Worm (Caenorhabditis elegans) whole organism, L4 larva: ENCODE measurements around the gene jkk-1.

Experiments
- D1046.2 ChIP-seq: fragments of 200-800 bp; sonication (Bioruptor generic); IDR thresholded peaks from 2 replicates; pipeline ENCODE4 v1.3.6; 2022; ENCODE audit warnings: missing genetic modification characterization, missing compliant biosample characterization
- F49E8.2 ChIP-seq: sonication (generic microtip); optimal IDR thresholded peaks from 2 replicates; lab custom pipeline; 2016; ENCODE audit warnings: missing compliant biosample characterization, mild to moderate bottlenecking, missing genetic modification characterization, borderline replicate concordance
- Y5F2A.4 ChIP-seq: fragments of 200-800 bp; sonication (Bioruptor generic); optimal IDR thresholded peaks from 2 replicates; lab custom pipeline; 2018; ENCODE audit warnings: mild to moderate bottlenecking, missing genetic modification characterization, missing compliant biosample characterization
- Y75B8A.6 ChIP-seq: fragments of 200-800 bp; sonication (Bioruptor generic); IDR thresholded peaks from 2 replicates; pipeline ENCODE4 v1.3.6; 2022; ENCODE audit warnings: missing genetic modification reagents, missing genetic modification characterization, missing compliant biosample characterization
- aha-1 ChIP-seq: fragments of 150-350 bp; peaks from one replicate; lab custom pipeline; 2014; ENCODE audit warnings: missing biosample characterization, missing genetic modification characterization
- aly-2 ChIP-seq: sonication (generic microtip); optimal IDR thresholded peaks from 2 replicates; lab custom pipeline; 2018; ENCODE audit warnings: missing biosample characterization, missing genetic modification characterization
- ceh-20 ChIP-seq: fragments of 200-800 bp; sonication (Bioruptor generic); IDR thresholded peaks from 2 replicates; pipeline ENCODE4 v1.3.6; 2022; ENCODE audit warnings: missing genetic modification reagents, missing genetic modification characterization, missing compliant biosample characterization
- ceh-28 ChIP-seq: fragments of 150-350 bp; optimal IDR thresholded peaks from 2 replicates; lab custom pipeline; 2014; ENCODE audit warnings: missing biosample characterization, missing genetic modification reagents, missing genetic modification characterization
- ctbp-1 ChIP-seq: fragments of 200-800 bp; sonication (Bioruptor generic); IDR thresholded peaks from 2 replicates; pipeline ENCODE4 v1.3.6; 2022; ENCODE audit warnings: missing genetic modification reagents, missing genetic modification characterization, missing compliant biosample characterization
- daf-12 ChIP-seq: fragments of 150-350 bp; optimal IDR thresholded peaks from 2 replicates; lab custom pipeline; 2014; ENCODE audit warnings: missing biosample characterization, missing genetic modification reagents, missing genetic modification characterization
- daf-16 ChIP-seq, 3 experiments: sonication (generic microtip); optimal IDR thresholded peaks; 2 replicates each; lab custom pipeline; 2016 to 2017; ENCODE audit warnings: missing genetic modification characterization in 3 of 3, missing genetic modification reagents in 3 of 3, mild to moderate bottlenecking in 2 of 3, missing compliant biosample characterization in 2 of 3, missing biosample characterization in 1 of 3, moderate library complexity in 1 of 3
- dmd-6 ChIP-seq: fragments of 200-800 bp; sonication (Bioruptor generic); IDR thresholded peaks from 2 replicates; pipeline ENCODE4 v1.3.6; 2022; ENCODE audit warnings: missing genetic modification reagents, missing genetic modification characterization, missing compliant biosample characterization
- dve-1 ChIP-seq: sonication (generic microtip); optimal IDR thresholded peaks from 2 replicates; lab custom pipeline; 2017; ENCODE audit warnings: antibody characterized with exemption, mild to moderate bottlenecking, missing genetic modification characterization, missing compliant biosample characterization; ENCODE audit not compliant: insufficient read depth
- egl-27 ChIP-seq: sonication (generic microtip); optimal IDR thresholded peaks from 3 replicates; lab custom pipeline; 2017; ENCODE audit warnings: missing biosample characterization, missing genetic modification reagents, missing genetic modification characterization
- egl-43 ChIP-seq: fragments of 200-800 bp; sonication (Bioruptor generic); IDR thresholded peaks from 2 replicates; pipeline ENCODE4 v1.3.6; 2022; ENCODE audit warnings: missing genetic modification reagents, missing genetic modification characterization, missing compliant biosample characterization
- fos-1 ChIP-seq: fragments of 150-350 bp; optimal IDR thresholded peaks from 2 replicates; lab custom pipeline; 2014; ENCODE audit warnings: missing biosample characterization, missing genetic modification characterization
- hmg-1.1 ChIP-seq: fragments of 200-800 bp; sonication (Bioruptor generic); IDR thresholded peaks from 2 replicates; pipeline ENCODE4 v1.3.6; 2022; ENCODE audit warnings: missing genetic modification reagents, missing genetic modification characterization, missing compliant biosample characterization
- lim-7 ChIP-seq: fragments of 200-800 bp; sonication (Bioruptor generic); IDR thresholded peaks from 2 replicates; pipeline ENCODE4 v1.3.6; 2022; ENCODE audit warnings: missing genetic modification characterization, missing compliant biosample characterization
- lin-13 ChIP-seq: fragments of 150-350 bp; optimal IDR thresholded peaks from 2 replicates; lab custom pipeline; 2014; ENCODE audit warnings: missing biosample characterization, missing genetic modification reagents, missing genetic modification characterization
- madf-5 ChIP-seq, 2 experiments: fragments of 200-800 bp; sonication (Bioruptor generic); IDR thresholded peaks; 2 replicates each; pipeline ENCODE4 v1.3.6; 2022; ENCODE audit warnings: missing compliant biosample characterization in 2 of 2, missing genetic modification characterization in 2 of 2
- madf-9 ChIP-seq: fragments of 200-800 bp; sonication (Bioruptor generic); conservative IDR thresholded peaks from 2 replicates; pipeline ENCODE4 v1.3.6; 2022; ENCODE audit warnings: missing genetic modification reagents, missing genetic modification characterization, missing compliant biosample characterization
- mdl-1 ChIP-seq, 2 experiments: fragments of 150-350 bp in 1 of 2; sonication (generic microtip) in 1 of 2; optimal IDR thresholded peaks; 2 replicates each; lab custom pipeline; 2014 to 2017; ENCODE audit warnings: missing biosample characterization in 2 of 2, missing genetic modification characterization in 2 of 2
- mdt-29 ChIP-seq: fragments of 200-800 bp; sonication (Bioruptor generic); IDR thresholded peaks from 2 replicates; pipeline ENCODE4 v1.3.6; 2022; ENCODE audit warnings: missing genetic modification reagents, missing genetic modification characterization, missing compliant biosample characterization
- mep-1 ChIP-seq: fragments of 150-350 bp; sonication (generic microtip); optimal IDR thresholded peaks from 3 replicates; lab custom pipeline; 2014; ENCODE audit warnings: missing biosample characterization, missing genetic modification characterization
- mes-2 ChIP-seq: sonication (generic microtip); optimal IDR thresholded peaks from 2 replicates; lab custom pipeline; 2016; ENCODE audit warnings: missing genotype, mild to moderate bottlenecking, missing genetic modification characterization, missing compliant biosample characterization; ENCODE audit not compliant: poor library complexity, severe bottlenecking
- mxl-2 ChIP-seq: fragments of 200-800 bp; sonication (Bioruptor generic); conservative IDR thresholded peaks from 2 replicates; pipeline ENCODE4 v1.3.6; 2022; ENCODE audit warnings: missing genetic modification reagents, missing genetic modification characterization, missing compliant biosample characterization
- nhr-102 ChIP-seq: sonication (generic microtip); optimal IDR thresholded peaks from 2 replicates; lab custom pipeline; 2016; ENCODE audit warnings: mild to moderate bottlenecking, missing genetic modification characterization, moderate library complexity, missing compliant biosample characterization
- nhr-28 ChIP-seq: fragments of 150-350 bp; optimal IDR thresholded peaks from 2 replicates; lab custom pipeline; 2014; ENCODE audit warnings: missing biosample characterization, missing genetic modification characterization
- nhr-48 ChIP-seq: sonication (generic microtip); optimal IDR thresholded peaks from 2 replicates; lab custom pipeline; 2016; ENCODE audit warnings: mild to moderate bottlenecking, missing genetic modification characterization, missing compliant biosample characterization
- nhr-77 ChIP-seq: fragments of 150-350 bp; optimal IDR thresholded peaks from 2 replicates; lab custom pipeline; 2014; ENCODE audit warnings: missing biosample characterization, missing genetic modification characterization
- php-3 ChIP-seq: fragments of 200-800 bp; sonication (Bioruptor generic); IDR thresholded peaks from 2 replicates; pipeline ENCODE4 v1.3.6; 2022; ENCODE audit warnings: missing genetic modification reagents, missing genetic modification characterization, missing compliant biosample characterization
- pqm-1 ChIP-seq: sonication (generic microtip); optimal IDR thresholded peaks from 2 replicates; lab custom pipeline; 2017; ENCODE audit warnings: missing biosample characterization, missing genetic modification characterization
- sdz-12 ChIP-seq: fragments of 200-800 bp; sonication (Bioruptor generic); optimal IDR thresholded peaks from 2 replicates; lab custom pipeline; 2018; ENCODE audit warnings: mild to moderate bottlenecking, missing genetic modification characterization, missing compliant biosample characterization
- spr-3 ChIP-seq: fragments of 200-800 bp; sonication (Bioruptor generic); optimal IDR thresholded peaks from 2 replicates; lab custom pipeline; 2018; ENCODE audit warnings: mild to moderate bottlenecking, missing genetic modification characterization, missing compliant biosample characterization
- unc-62 ChIP-seq, 3 experiments: fragments of 150-350 bp in 1 of 3; sonication (generic microtip); optimal IDR thresholded peaks in 2 of 3; peaks in 1 of 3; 1 replicate in 1 of 3; 2 replicates in 2 of 3; lab custom pipeline; 2014 to 2017; ENCODE audit warnings: missing biosample characterization in 3 of 3, missing genetic modification characterization in 3 of 3, missing genetic modification reagents in 3 of 3, missing genotype in 1 of 3
- vab-7 ChIP-seq: fragments of 200-800 bp; sonication (Bioruptor generic); IDR thresholded peaks from 2 replicates; pipeline ENCODE4 v1.3.6; 2022; ENCODE audit warnings: missing genetic modification reagents, missing genetic modification characterization, missing compliant biosample characterization

The jkk-1 gene

ce11 chrX:5360682-5361081, 7.6 kb upstream of the jkk-1 start:
- 0 out of 2 replicates have a peak, but pooled peaks have one; percentile 33 for TF ChIP-seq egl-43 (GFP tag; lab: Robert Waterston, UW)
- no peak for TF ChIP-seq daf-16 (GFP tag; optimal IDR thresholded peaks at IDR 0.05; lab: Kevin White, UChicago)
- TF ChIP-seq daf-16 (tag; optimal IDR thresholded peaks at IDR 0.05; lab: Kevin White, UChicago) = no peak
- TF ChIP-seq, all 104 proteins: peak for 1

ce11 chrX:5364222-5364621, 4.0 kb upstream of the jkk-1 start, which contains the start of gene chtl-1:
Gene chtl-1 (minus strand): TSS chrX:5364322.
- TF ChIP-seq vab-7 (GFP tag; lab: Robert Waterston, UW) (no peak), unc-62 (GFP tag; optimal IDR thresholded peaks at IDR 0.05 in 1 of 2; lab: Kevin White, UChicago) (no peak), unc-62 (tag; optimal IDR thresholded peaks at IDR 0.05; lab: Kevin White, UChicago) (no peak), daf-12 (tag; lab: Kevin White, UChicago) (no peak), F49E8.2 (tag; lab: Kevin White, UChicago) (no peak), sdz-12 (no peak), mep-1 (no peak), nhr-48 (tag; lab: Kevin White, UChicago) (no peak)

- peak; percentile 34 for TF ChIP-seq nhr-77 (tag; lab: Kevin White, UChicago)
- no peak for TF ChIP-seq madf-9 (GFP tag; lab: Robert Waterston, UW)
- TF ChIP-seq lin-13 (GFP tag; lab: Kevin White, UChicago) = no peak
- no peak for TF ChIP-seq mdl-1 (tag; optimal IDR thresholded peaks at IDR 0.05; lab: Kevin White, UChicago)
- TF ChIP-seq pqm-1 = peak; percentile 53
- TF ChIP-seq dmd-6 (GFP tag; lab: Robert Waterston, UW) = 0 out of 2 replicates have a peak, but pooled peaks have one; percentile 6
- TF ChIP-seq dve-1 = peak; percentile 35
- no peak for TF ChIP-seq nhr-48 (tag; lab: Kevin White, UChicago)
- TF ChIP-seq mes-2 (tag; lab: Kevin White, UChicago) = no peak
- no peak for TF ChIP-seq Y5F2A.4 (GFP tag; lab: Kevin White, UChicago)
- TF ChIP-seq ctbp-1 = no peak
- no peak for TF ChIP-seq lim-7 (GFP tag; lab: Robert Waterston, UW)
- no peak for TF ChIP-seq aly-2
- TF ChIP-seq daf-16 (GFP tag; optimal IDR thresholded peaks at IDR 0.05; lab: Kevin White, UChicago) = no peak
- peak; percentile 76 for TF ChIP-seq daf-16 (tag; optimal IDR thresholded peaks at IDR 0.05; lab: Kevin White, UChicago)
- 0 out of 2 replicates have a peak, but pooled peaks have one; percentile 44 for TF ChIP-seq php-3 (GFP tag; lab: Robert Waterston, UW)
- peak; percentile 52 for TF ChIP-seq nhr-28 (tag; lab: Kevin White, UChicago)
Measured at ce11 chrX:5365437-5365836, 2.8 kb upstream of the jkk-1 start, which contains the start of gene F35C8.5. Gene F35C8.5 (plus strand): TSS chrX:5365813.

- TF ChIP-seq fos-1 (tag; lab: Kevin White, UChicago) (no peak), lim-7 (GFP tag; lab: Robert Waterston, UW) (no peak), hmg-1.1 (GFP tag; lab: Robert Waterston, UW) (no peak), spr-3 (no peak), nhr-102 (tag; lab: Kevin White, UChicago) (no peak), ceh-20 (GFP tag; lab: Robert Waterston, UW) (no peak), madf-5 (GFP tag; IDR thresholded peaks at IDR 0.05; lab: Robert Waterston, UW) (no peak), aha-1 (tag; lab: Kevin White, UChicago) (no peak), mxl-2 (GFP tag; lab: Robert Waterston, UW) (no peak), ceh-28 (no peak), egl-27 (tag; lab: Kevin White, UChicago) (no peak), mdt-29 (no peak), Y75B8A.6 (GFP tag; lab: Robert Waterston, UW) (no peak), D1046.2 (no peak), vab-7 (GFP tag; lab: Robert Waterston, UW) (no peak)
- TF ChIP-seq, all 104 proteins: peak for 0
Measured at ce11 chrX:5366613-5367012, 1.7 kb upstream of the jkk-1 start.
